Fruit fly (Drosophila melanogaster) whole organism, embryonic: ENCODE data around the gene Seipin.
A peak's percentile ranks its signal among the peaks of the same experiment; 100 is the strongest.

Experiments used
- Adf1 ChIP-seq: fragments of 200-800 bp; sonication (Bioruptor generic); IDR thresholded peaks from 2 replicates; pipeline ENCODE4 v1.3.6; 2022; ENCODE audit warnings: missing biosample characterization, missing genetic modification characterization
- BtbVII ChIP-seq: fragments of 200-800 bp; sonication (Bioruptor generic); optimal IDR thresholded peaks from 3 replicates; lab custom pipeline; 2017; ENCODE audit warnings: missing biosample characterization, mild to moderate bottlenecking, missing genetic modification characterization
- Bteb2 ChIP-seq: fragments of 200-800 bp; sonication (Bioruptor generic); optimal IDR thresholded peaks from 2 replicates; lab custom pipeline; 2016; ENCODE audit warnings: missing biosample characterization, missing genetic modification characterization
- CG11695 ChIP-seq: fragments of 200-800 bp; sonication (Bioruptor generic); IDR thresholded peaks from 3 replicates; pipeline ENCODE4 v1.3.6; 2022; ENCODE audit warnings: missing biosample characterization, missing genetic modification characterization
- CG12104 ChIP-seq: fragments of 200-800 bp; sonication (Bioruptor generic); optimal IDR thresholded peaks from 3 replicates; lab custom pipeline; 2016; ENCODE audit warnings: missing biosample characterization, missing genetic modification characterization
- CG13287 ChIP-seq: fragments of 200-800 bp; sonication (Bioruptor generic); IDR thresholded peaks from 2 replicates; pipeline ENCODE4 v1.3.6; 2022; ENCODE audit warnings: missing biosample characterization, missing genetic modification characterization; ENCODE audit not compliant: partially characterized antibody
- CG13296 ChIP-seq: fragments of 200-800 bp; sonication (Bioruptor generic); optimal IDR thresholded peaks from 3 replicates; lab custom pipeline; 2018; ENCODE audit warnings: missing biosample characterization, mild to moderate bottlenecking, missing genetic modification characterization
- CG15514 ChIP-seq: fragments of 200-800 bp; sonication (Bioruptor generic); optimal IDR thresholded peaks from 3 replicates; lab custom pipeline; 2017; ENCODE audit warnings: missing biosample characterization, missing genetic modification characterization, mild to moderate bottlenecking, moderate library complexity, missing genetic modification reagents
- CG16815 ChIP-seq: fragments of 200-800 bp; sonication (Bioruptor generic); optimal IDR thresholded peaks from 3 replicates; lab custom pipeline; 2017; ENCODE audit warnings: missing biosample characterization, mild to moderate bottlenecking, missing genetic modification characterization
- CG17385 ChIP-seq: fragments of 200-800 bp; sonication (Bioruptor generic); optimal IDR thresholded peaks from 3 replicates; lab custom pipeline; 2018; ENCODE audit warnings: missing biosample characterization, mild to moderate bottlenecking, missing genetic modification characterization
- CG1832 ChIP-seq: fragments of 200-800 bp; sonication (Bioruptor generic); optimal IDR thresholded peaks from 2 replicates; lab custom pipeline; 2017; ENCODE audit warnings: missing biosample characterization, mild to moderate bottlenecking, missing genetic modification characterization, inconsistent platforms
- CG33213 ChIP-seq: fragments of 200-800 bp; sonication (Bioruptor generic); optimal IDR thresholded peaks from 3 replicates; lab custom pipeline; 2016; ENCODE audit warnings: missing biosample characterization, missing genetic modification characterization
- CG4424 ChIP-seq: fragments of 200-800 bp; sonication (Bioruptor generic); optimal IDR thresholded peaks from 3 replicates; lab custom pipeline; 2016; ENCODE audit warnings: missing biosample characterization, missing genetic modification characterization
- CG5245 ChIP-seq: fragments of 200-800 bp; sonication (Bioruptor generic); optimal IDR thresholded peaks from 3 replicates; lab custom pipeline; 2016; ENCODE audit warnings: missing biosample characterization, missing genetic modification characterization
- CG6813 ChIP-seq: fragments of 200-800 bp; sonication (Bioruptor generic); optimal IDR thresholded peaks from 2 replicates; lab custom pipeline; 2017; ENCODE audit warnings: missing biosample characterization, missing genetic modification characterization, mild to moderate bottlenecking, moderate library complexity, missing genetic modification reagents
- CG7372 ChIP-seq: fragments of 200-800 bp; sonication (Bioruptor generic); IDR thresholded peaks from 2 replicates; pipeline ENCODE4 v1.3.6; 2022; ENCODE audit warnings: missing biosample characterization, missing genetic modification characterization
- D19A ChIP-seq: fragments of 200-800 bp; optimal IDR thresholded peaks from 3 replicates; lab custom pipeline; 2019; ENCODE audit warnings: missing biosample characterization, mild to moderate bottlenecking, missing genetic modification characterization, moderate library complexity
- Deaf1 ChIP-seq: fragments of 200-800 bp; optimal IDR thresholded peaks from 3 replicates; lab custom pipeline; 2019; ENCODE audit warnings: missing biosample characterization, mild to moderate bottlenecking, missing genetic modification characterization, moderate library complexity
- Dll ChIP-seq: fragments of 200-800 bp; sonication (Bioruptor generic); IDR thresholded peaks from 4 replicates; pipeline ENCODE4 v1.3.6; 2022; ENCODE audit warnings: missing biosample characterization, missing genetic modification characterization; ENCODE audit not compliant: partially characterized antibody
- Drgx ChIP-seq: fragments of 200-800 bp; sonication (Bioruptor generic); IDR thresholded peaks from 2 replicates; pipeline ENCODE4 v1.3.6; 2022; ENCODE audit warnings: missing biosample characterization, missing genetic modification characterization
- Elba2 ChIP-seq: fragments of 200-800 bp; sonication (Bioruptor generic); optimal IDR thresholded peaks from 3 replicates; lab custom pipeline; 2016; ENCODE audit warnings: missing biosample characterization, missing genetic modification characterization
- Fer1 ChIP-seq: fragments of 200-800 bp; sonication (Bioruptor generic); optimal IDR thresholded peaks from 2 replicates; lab custom pipeline; 2017; ENCODE audit warnings: missing biosample characterization, mild to moderate bottlenecking, missing genetic modification characterization
- GATAe ChIP-seq: fragments of 200-800 bp; sonication (Bioruptor generic); conservative IDR thresholded peaks from 2 replicates; pipeline ENCODE4 v1.3.6; 2022; ENCODE audit warnings: missing biosample characterization, missing genetic modification characterization
- HmgZ ChIP-seq: fragments of 200-800 bp; sonication (Bioruptor generic); optimal IDR thresholded peaks from 2 replicates; lab custom pipeline; 2018; ENCODE audit warnings: missing biosample characterization, mild to moderate bottlenecking, missing genetic modification characterization
- NC2α ChIP-seq: fragments of 200-800 bp; sonication (Bioruptor generic); optimal IDR thresholded peaks from 2 replicates; lab custom pipeline; 2016; ENCODE audit warnings: missing biosample characterization, missing genetic modification characterization
- NfI ChIP-seq: fragments of 200-800 bp; sonication (Bioruptor generic); optimal IDR thresholded peaks from 3 replicates; lab custom pipeline; 2018; ENCODE audit warnings: missing biosample characterization, mild to moderate bottlenecking, missing genetic modification characterization, moderate library complexity
- PHDP ChIP-seq: fragments of 200-800 bp; sonication (Bioruptor generic); optimal IDR thresholded peaks from 3 replicates; lab custom pipeline; 2018; ENCODE audit warnings: missing biosample characterization, mild to moderate bottlenecking, missing genetic modification characterization, moderate library complexity
- Scr ChIP-seq: fragments of 200-800 bp; sonication (Bioruptor generic); IDR thresholded peaks from 2 replicates; pipeline ENCODE4 v1.3.6; 2022; ENCODE audit warnings: missing biosample characterization, missing genetic modification characterization; ENCODE audit not compliant: partially characterized antibody
- Trl ChIP-seq, 3 experiments: fragments of >200 bp in 2 of 3; fragments of 200-800 bp in 1 of 3; sonication (Bioruptor generic) in 1 of 3; optimal IDR thresholded peaks; 2 replicates in 1 of 3; 3 replicates in 2 of 3; lab custom pipeline; 2016 to 2017; ENCODE audit warnings: missing biosample characterization in 1 of 3, missing genetic modification characterization in 1 of 3
- YL-1 ChIP-seq: fragments of 200-800 bp; sonication (Bioruptor generic); optimal IDR thresholded peaks from 3 replicates; lab custom pipeline; 2017; ENCODE audit warnings: missing biosample characterization, mild to moderate bottlenecking, missing genetic modification characterization
- cg ChIP-seq: fragments of 200-800 bp; sonication (Bioruptor generic); optimal IDR thresholded peaks from 3 replicates; lab custom pipeline; 2019; ENCODE audit warnings: missing biosample characterization, mild to moderate bottlenecking, missing genetic modification characterization, moderate library complexity
- chinmo ChIP-seq: fragments of 200-800 bp; sonication (Bioruptor generic); IDR thresholded peaks from 4 replicates; pipeline ENCODE4 v1.3.6; 2022; ENCODE audit warnings: missing biosample characterization, missing genetic modification characterization; ENCODE audit not compliant: partially characterized antibody
- chm ChIP-seq: fragments of 200-800 bp; sonication (Bioruptor generic); IDR thresholded peaks from 2 replicates; pipeline ENCODE4 v1.3.6; 2022; ENCODE audit warnings: missing biosample characterization, missing genetic modification characterization
- crol ChIP-seq: fragments of 200-800 bp; sonication (Bioruptor generic); IDR thresholded peaks from 2 replicates; pipeline ENCODE4 v1.3.6; 2022; ENCODE audit warnings: missing biosample characterization, missing genetic modification characterization
- cwo ChIP-seq: fragments of 200-800 bp; sonication (Bioruptor generic); optimal IDR thresholded peaks from 3 replicates; lab custom pipeline; 2017; ENCODE audit warnings: missing biosample characterization, missing genetic modification characterization, mild to moderate bottlenecking, moderate library complexity, missing genetic modification reagents
- da ChIP-seq: fragments of 200-800 bp; sonication (Bioruptor generic); optimal IDR thresholded peaks from 2 replicates; lab custom pipeline; 2016; ENCODE audit warnings: missing biosample characterization, missing genetic modification characterization
- fru ChIP-seq: fragments of >200 bp; optimal IDR thresholded peaks from 2 replicates; lab custom pipeline; 2017
- gro ChIP-seq: fragments of 200-800 bp; sonication (Bioruptor generic); optimal IDR thresholded peaks from 2 replicates; lab custom pipeline; 2016; ENCODE audit warnings: missing biosample characterization, missing genetic modification characterization
- hb ChIP-seq: fragments of 200-800 bp; sonication (Bioruptor generic); IDR thresholded peaks from 3 replicates; pipeline ENCODE4 v1.3.6; 2022; ENCODE audit warnings: missing biosample characterization, missing genetic modification characterization; ENCODE audit not compliant: partially characterized antibody
- her ChIP-seq: fragments of 200-800 bp; sonication (Bioruptor generic); optimal IDR thresholded peaks from 2 replicates; lab custom pipeline; 2016; ENCODE audit warnings: missing biosample characterization, missing genetic modification characterization
- kni ChIP-seq: fragments of 200-800 bp; sonication (Bioruptor generic); optimal IDR thresholded peaks from 3 replicates; lab custom pipeline; 2017; ENCODE audit warnings: mild to moderate bottlenecking, missing biosample characterization, missing genetic modification reagents, missing genetic modification characterization
- mld ChIP-seq: fragments of 200-800 bp; sonication (Bioruptor generic); IDR thresholded peaks from 3 replicates; pipeline ENCODE4 v1.3.6; 2022; ENCODE audit warnings: missing biosample characterization, missing genetic modification characterization; ENCODE audit not compliant: partially characterized antibody
- nerfin-1 ChIP-seq: fragments of 200-800 bp; sonication (Bioruptor generic); optimal IDR thresholded peaks from 3 replicates; lab custom pipeline; 2019; ENCODE audit warnings: missing biosample characterization, mild to moderate bottlenecking, missing genetic modification characterization, moderate library complexity
- org-1 ChIP-seq: fragments of 200-800 bp; sonication (Bioruptor generic); optimal IDR thresholded peaks from 2 replicates; lab custom pipeline; 2017; ENCODE audit warnings: missing biosample characterization, missing genetic modification characterization
- pfk ChIP-seq: fragments of 200-800 bp; sonication (Bioruptor generic); optimal IDR thresholded peaks from 2 replicates; lab custom pipeline; 2018; ENCODE audit warnings: missing biosample characterization, mild to moderate bottlenecking, missing genetic modification characterization, moderate library complexity
- pros ChIP-seq: fragments of 200-800 bp; sonication (Bioruptor generic); optimal IDR thresholded peaks from 3 replicates; lab custom pipeline; 2019; ENCODE audit warnings: missing biosample characterization, mild to moderate bottlenecking, missing genetic modification characterization, moderate library complexity
- psq ChIP-seq: fragments of 200-800 bp; sonication (Bioruptor generic); optimal IDR thresholded peaks from 2 replicates; lab custom pipeline; 2017; ENCODE audit warnings: missing biosample characterization, missing genetic modification characterization
- rib ChIP-seq: fragments of 200-800 bp; sonication (Bioruptor generic); IDR thresholded peaks from 2 replicates; pipeline ENCODE4 v1.3.6; 2022; ENCODE audit warnings: missing biosample characterization, missing genetic modification characterization
- so ChIP-seq: fragments of 200-800 bp; sonication (Bioruptor generic); IDR thresholded peaks from 3 replicates; pipeline ENCODE4 v1.3.6; 2022; ENCODE audit warnings: missing biosample characterization, missing genetic modification characterization

Gene Seipin

DNA sequence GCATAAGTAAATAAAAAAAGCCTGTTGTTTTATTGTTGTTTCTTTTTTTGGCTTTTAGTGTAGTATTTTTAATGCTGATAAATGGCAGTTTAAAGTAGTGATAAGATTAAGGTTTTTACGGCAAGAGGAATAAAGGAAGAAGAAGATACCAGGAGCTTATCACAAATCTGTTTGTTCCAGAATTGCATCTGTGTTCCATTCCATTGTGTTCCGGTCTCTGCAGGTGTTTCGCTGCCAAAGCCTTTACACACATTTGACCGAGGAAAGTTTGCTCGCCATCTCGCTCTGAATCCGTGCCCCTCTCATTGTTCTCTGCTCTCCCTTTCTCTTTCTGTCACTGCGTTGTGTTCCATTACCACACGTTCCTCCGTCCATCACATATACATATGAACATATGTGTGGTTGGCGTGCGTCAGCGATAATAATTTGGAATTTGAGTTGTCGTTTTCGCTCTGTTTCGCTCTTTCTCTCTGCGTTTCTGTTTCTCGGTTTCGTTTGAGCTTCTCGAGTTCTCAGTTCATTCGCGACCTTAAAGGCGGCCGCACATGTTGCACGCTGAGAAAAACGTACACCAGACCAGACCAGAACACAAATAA lies 38.8 kb downstream of the Seipin start (continued):
- TF ChIP-seq D19A (no peak), da (no peak), kni (GFP tag; lab: Kevin White, UChicago) (no peak), CG1832 (GFP tag; lab: Kevin White, UChicago) (peak; percentile 58), GATAe (GFP tag; lab: Robert Waterston, UW) (peak; percentile 59), cg (GFP tag; lab: Kevin White, UChicago) (peak; percentile 79), CG11695 (GFP tag; lab: Robert Waterston, UW) (0 out of 3 replicates have a peak, but pooled peaks have one; percentile 22), pfk (GFP tag; lab: Kevin White, UChicago) (peak; percentile 98), CG6813 (peak; percentile 9), CG13287 (GFP tag; lab: Robert Waterston, UW) (peak; percentile 31; the same call in 1 of the 2 replicates), mld (GFP tag; lab: Robert Waterston, UW) (no peak), NC2α (no peak), CG16815 (GFP tag; lab: Kevin White, UChicago) (no peak), CG12104 (GFP tag; lab: Kevin White, UChicago) (peak; percentile 10), CG17385 (peak; percentile 64), crol (GFP tag; lab: Robert Waterston, UW) (no peak), CG33213 (no peak), NfI (GFP tag; lab: Kevin White, UChicago) (no peak), Fer1 (GFP tag; lab: Kevin White, UChicago) (no peak), Drgx (GFP tag; lab: Robert Waterston, UW) (0 out of 2 replicates have a peak, but pooled peaks have one; percentile 11), chm (GFP tag; lab: Robert Waterston, UW) (peak; percentile 24; the same call in 1 of the 2 replicates), Bteb2 (GFP tag; lab: Kevin White, UChicago) (no peak), psq (GFP tag; lab: Kevin White, UChicago) (no peak), CG13296 (GFP tag; lab: Kevin White, UChicago) (peak; percentile 35), fru (lab: Kevin White, UChicago) (no peak), Deaf1 (tag; lab: Kevin White, UChicago) (peak; percentile 32), Adf1 (peak; percentile 47; the same call in 1 of the 2 replicates), HmgZ (peak; percentile 12), pros (no peak), BtbVII (GFP tag; lab: Kevin White, UChicago) (peak; percentile 39), so (GFP tag; lab: Robert Waterston, UW) (0 out of 3 replicates have a peak, but pooled peaks have one; percentile 18), CG5245 (GFP tag; lab: Kevin White, UChicago) (no peak), CG4424 (GFP tag; lab: Kevin White, UChicago) (no peak), Dll (GFP tag; lab: Robert Waterston, UW) (no peak), YL-1 (GFP tag; lab: Kevin White, UChicago) (no peak), CG15514 (GFP tag; lab: Kevin White, UChicago) (peak; percentile 9), Scr (GFP tag; lab: Robert Waterston, UW) (0 out of 2 replicates have a peak, but pooled peaks have one; percentile 17), Trl (optimal IDR thresholded peaks at IDR 0.05; lab: Kevin White, UChicago) (peak; percentile 58 to 93), Trl (GFP tag; optimal IDR thresholded peaks at IDR 0.05; lab: Kevin White, UChicago) (peak; percentile 42), rib (GFP tag; lab: Robert Waterston, UW) (no peak), org-1 (GFP tag; lab: Kevin White, UChicago) (no peak), CG7372 (GFP tag; lab: Robert Waterston, UW) (no peak), her (GFP tag; lab: Kevin White, UChicago) (no peak), gro (GFP tag; lab: Kevin White, UChicago) (peak; percentile 22), Elba2 (GFP tag; lab: Kevin White, UChicago) (no peak), cwo (GFP tag; lab: Kevin White, UChicago) (peak; percentile 36), chinmo (GFP tag; lab: Robert Waterston, UW) (peak; percentile 93), hb (no peak), PHDP (tag; lab: Kevin White, UChicago) (peak; percentile 38), nerfin-1 (tag; lab: Kevin White, UChicago) (no peak)
